Fruit fly (Drosophila melanogaster) whole organism, pupa: ENCODE data around the gene CG9377.

Experiments
- CG8159 ChIP-seq: fragments of 200-800 bp; sonication (Bioruptor generic); optimal IDR thresholded peaks from 3 replicates; lab custom pipeline; 2018; ENCODE audit warnings: missing biosample characterization, mild to moderate bottlenecking, missing genetic modification characterization, moderate library complexity
- fd96Ca ChIP-seq: fragments of 200-800 bp; sonication (Bioruptor generic); IDR thresholded peaks from 3 replicates; pipeline ENCODE4 v1.3.6; 2022; ENCODE audit warnings: missing biosample characterization, missing genetic modification characterization
- rn ChIP-seq: fragments of 200-800 bp; sonication (Bioruptor generic); IDR thresholded peaks from 2 replicates; pipeline ENCODE4 v1.3.6; 2022; ENCODE audit warnings: missing biosample characterization, missing genetic modification characterization

- TF ChIP-seq rn (GFP tag; lab: Robert Waterston, UW) (no peak), CG8159 (tag; lab: Kevin White, UChicago) (no peak), fd96Ca (GFP tag; lab: Robert Waterston, UW) (no peak)
Observed at dm6 chr2L:13349237-13349902, 12.0 kb downstream of the CG9377 start.
